Fruit fly (Drosophila melanogaster): Measurements from ENCODE around the gene CG10492.

- TF ChIP-seq achi (GFP tag; optimal IDR thresholded peaks at IDR 0.05) (peak; percentile 84), CG16779 (tag; optimal IDR thresholded peaks at IDR 0.05) (no peak)
These were observed 8.7 kb upstream of the CG10492 start, which contains the start of the genes Ttc19 and Acn for dm6 chr2L:19045111-19045560.
